Worm (Caenorhabditis elegans) whole organism, mixed stage, embryonic: ENCODE results near the gene T12G3.4.

Source experiments
- M03D4.4 ChIP-seq: sonication (generic microtip); optimal IDR thresholded peaks from 2 replicates; lab custom pipeline; 2017; ENCODE audit warnings: mild to moderate bottlenecking, missing genetic modification characterization, missing compliant biosample characterization
- elt-1 ChIP-seq: sonication (generic microtip); optimal IDR thresholded peaks from 2 replicates; lab custom pipeline; 2017; ENCODE audit warnings: missing genetic modification characterization, mild to moderate bottlenecking, missing compliant biosample characterization, antibody characterized with exemption, moderate library complexity, borderline replicate concordance; ENCODE audit not compliant: insufficient read depth

- TF ChIP-seq elt-1 (tag; lab: Kevin White, UChicago) (no peak), M03D4.4 (tag; lab: Kevin White, UChicago) (no peak)
Measured at ce11 chrIV:12068590-12068989, 20.5 kb downstream of the T12G3.4 start, which contains the start of gene bath-37.
